Worm (Caenorhabditis elegans) whole organism, L2 larva: ENCODE measurements around the gene tbx-8.

Source experiments
- F13H6.1 ChIP-seq: sonication (generic microtip); optimal IDR thresholded peaks from 2 replicates; lab custom pipeline; 2016; ENCODE audit warnings: missing genetic modification characterization, missing compliant biosample characterization
- aly-2 ChIP-seq: fragments of 150-350 bp; optimal IDR thresholded peaks from 2 replicates; lab custom pipeline; 2014; ENCODE audit warnings: missing biosample characterization, missing genetic modification characterization
- ceh-16 ChIP-seq: fragments of 150-350 bp; optimal IDR thresholded peaks from 2 replicates; lab custom pipeline; 2014; ENCODE audit warnings: missing biosample characterization, missing genetic modification characterization
- ceh-82 ChIP-seq: fragments of 150-350 bp; optimal IDR thresholded peaks from 2 replicates; lab custom pipeline; 2014; ENCODE audit warnings: missing biosample characterization, missing genetic modification characterization
- mab-5 ChIP-seq: fragments of 150-350 bp; optimal IDR thresholded peaks from 2 replicates; lab custom pipeline; 2014; ENCODE audit warnings: missing biosample characterization, missing genetic modification characterization
- mdl-1 ChIP-seq, 2 experiments: fragments of 150-350 bp in 1 of 2; sonication (generic microtip) in 1 of 2; optimal IDR thresholded peaks; 2 replicates each; lab custom pipeline; 2017; ENCODE audit warnings: missing biosample characterization in 2 of 2, missing genetic modification characterization in 2 of 2
- nhr-11 ChIP-seq: fragments of 150-350 bp; optimal IDR thresholded peaks from 2 replicates; lab custom pipeline; 2014; ENCODE audit warnings: missing biosample characterization, missing genetic modification characterization
- nhr-237 ChIP-seq: fragments of 150-350 bp; optimal IDR thresholded peaks from 2 replicates; lab custom pipeline; 2014; ENCODE audit warnings: missing biosample characterization, missing genetic modification characterization
- unc-62 ChIP-seq: fragments of 150-350 bp; optimal IDR thresholded peaks from 2 replicates; lab custom pipeline; 2014; ENCODE audit warnings: missing biosample characterization, missing genetic modification reagents, missing genetic modification characterization
- ztf-1 ChIP-seq: fragments of 200-800 bp; sonication (Bioruptor generic); conservative IDR thresholded peaks from 2 replicates; pipeline ENCODE4 v1.3.6; 2022; ENCODE audit warnings: missing genetic modification characterization, missing compliant biosample characterization
- ztf-11 ChIP-seq: sonication (generic microtip); optimal IDR thresholded peaks from 2 replicates; lab custom pipeline; 2017; ENCODE audit warnings: missing biosample characterization, missing genetic modification characterization

- TF ChIP-seq ztf-1 (no peak), unc-62 (GFP tag; lab: Kevin White, UChicago) (no peak), aly-2 (tag; lab: Kevin White, UChicago) (peak; percentile 33), ceh-82 (no peak), ztf-11 (tag; lab: Kevin White, UChicago) (no peak), F13H6.1 (tag; lab: Kevin White, UChicago) (peak; percentile 84), mab-5 (tag; lab: Kevin White, UChicago) (peak; percentile 63), nhr-11 (no peak), mdl-1 (tag; optimal IDR thresholded peaks at IDR 0.05; lab: Kevin White, UChicago) (peak in 1 of 2 experiments; percentile 46), nhr-237 (tag; lab: Kevin White, UChicago) (no peak), ceh-16 (peak; percentile 19)
These were observed 13.1 kb upstream of the tbx-8 start, which contains the start of the genes jmjd-4 and mev-1 for ce11 chrIII:10333961-10334542.
